Fruit fly (Drosophila melanogaster) whole organism, embryonic: ENCODE results near the gene dlg1.

Experiments used
- Ada2b ChIP-seq: fragments of 200-800 bp; sonication (Bioruptor generic); IDR thresholded peaks from 2 replicates; pipeline ENCODE4 v1.3.6; 2022; ENCODE audit warnings: missing biosample characterization, missing genetic modification characterization
- Bteb2 ChIP-seq: fragments of 200-800 bp; sonication (Bioruptor generic); optimal IDR thresholded peaks from 2 replicates; lab custom pipeline; 2016; ENCODE audit warnings: missing biosample characterization, missing genetic modification characterization
- C15 ChIP-seq: fragments of 200-800 bp; sonication (Bioruptor generic); IDR thresholded peaks from 3 replicates; pipeline ENCODE4 v1.3.6; 2022; ENCODE audit warnings: missing biosample characterization, missing genetic modification characterization
- CG10147 ChIP-seq: fragments of 200-800 bp; sonication (Bioruptor generic); optimal IDR thresholded peaks from 2 replicates; lab custom pipeline; 2019; ENCODE audit warnings: missing biosample characterization, mild to moderate bottlenecking, missing genetic modification characterization, moderate library complexity
- CG10543 ChIP-seq: fragments of 200-800 bp; sonication (Bioruptor generic); optimal IDR thresholded peaks from 3 replicates; lab custom pipeline; 2017; ENCODE audit warnings: missing biosample characterization, mild to moderate bottlenecking, missing genetic modification characterization, moderate library complexity
- CG11085 ChIP-seq: fragments of 200-800 bp; sonication (Bioruptor generic); IDR thresholded peaks from 2 replicates; pipeline ENCODE4 v1.3.6; 2022; ENCODE audit warnings: missing biosample characterization, missing genetic modification characterization
- CG11695 ChIP-seq: fragments of 200-800 bp; sonication (Bioruptor generic); IDR thresholded peaks from 3 replicates; pipeline ENCODE4 v1.3.6; 2022; ENCODE audit warnings: missing biosample characterization, missing genetic modification characterization
- CG12219 ChIP-seq: fragments of 200-800 bp; sonication (Bioruptor generic); optimal IDR thresholded peaks from 3 replicates; lab custom pipeline; 2018; ENCODE audit warnings: missing biosample characterization, mild to moderate bottlenecking, missing genetic modification characterization
- CG12769 ChIP-seq: fragments of 200-800 bp; sonication (Bioruptor generic); optimal IDR thresholded peaks from 2 replicates; lab custom pipeline; 2019; ENCODE audit warnings: missing biosample characterization, mild to moderate bottlenecking, missing genetic modification characterization, moderate library complexity
- CG13296 ChIP-seq: fragments of 200-800 bp; sonication (Bioruptor generic); optimal IDR thresholded peaks from 3 replicates; lab custom pipeline; 2018; ENCODE audit warnings: missing biosample characterization, mild to moderate bottlenecking, missing genetic modification characterization
- CG13424 ChIP-seq: fragments of 200-800 bp; sonication (Bioruptor generic); optimal IDR thresholded peaks from 2 replicates; lab custom pipeline; 2019; ENCODE audit warnings: missing biosample characterization, mild to moderate bottlenecking, missing genetic modification characterization, moderate library complexity
- CG14860 ChIP-seq: fragments of 200-800 bp; sonication (Bioruptor generic); IDR thresholded peaks from 3 replicates; pipeline ENCODE4 v1.3.6; 2022; ENCODE audit warnings: missing biosample characterization, missing genetic modification characterization; ENCODE audit not compliant: partially characterized antibody
- CG17186 ChIP-seq: fragments of 200-800 bp; sonication (Bioruptor generic); optimal IDR thresholded peaks from 3 replicates; lab custom pipeline; 2017; ENCODE audit warnings: missing biosample characterization, missing genetic modification reagents, missing genetic modification characterization
- CG17361 ChIP-seq: fragments of 200-800 bp; sonication (Bioruptor generic); IDR thresholded peaks from 3 replicates; pipeline ENCODE4 v1.3.6; 2022; ENCODE audit warnings: missing biosample characterization, missing genetic modification characterization
- CG18599 ChIP-seq: fragments of 200-800 bp; sonication (Bioruptor generic); optimal IDR thresholded peaks from 3 replicates; lab custom pipeline; 2017; ENCODE audit warnings: missing biosample characterization, missing genetic modification characterization, mild to moderate bottlenecking, moderate library complexity, missing genetic modification reagents
- CG18764 ChIP-seq: fragments of 200-800 bp; sonication (Bioruptor generic); optimal IDR thresholded peaks from 3 replicates; lab custom pipeline; 2016; ENCODE audit warnings: missing biosample characterization, missing genetic modification characterization
- CG2678 ChIP-seq: fragments of 200-800 bp; sonication (Bioruptor generic); optimal IDR thresholded peaks from 3 replicates; lab custom pipeline; 2019; ENCODE audit warnings: missing biosample characterization, mild to moderate bottlenecking, missing genetic modification characterization, moderate library complexity
- CG31224 ChIP-seq: fragments of 200-800 bp; sonication (Bioruptor generic); IDR thresholded peaks from 2 replicates; pipeline ENCODE4 v1.3.6; 2022; ENCODE audit warnings: missing biosample characterization, missing genetic modification characterization
- CG31365 ChIP-seq: fragments of 200-800 bp; sonication (Bioruptor generic); optimal IDR thresholded peaks from 2 replicates; lab custom pipeline; 2018; ENCODE audit warnings: missing biosample characterization, mild to moderate bottlenecking, missing genetic modification characterization
- CG32772 ChIP-seq: fragments of 200-800 bp; sonication (Bioruptor generic); IDR thresholded peaks from 2 replicates; pipeline ENCODE4 v1.3.6; 2022; ENCODE audit warnings: missing biosample characterization, missing genetic modification characterization
- CG3847 ChIP-seq: fragments of 200-800 bp; sonication (Bioruptor generic); IDR thresholded peaks from 2 replicates; pipeline ENCODE4 v1.3.6; 2022; ENCODE audit warnings: missing biosample characterization, missing genetic modification characterization
- CG4854 ChIP-seq: fragments of 200-800 bp; sonication (Bioruptor generic); optimal IDR thresholded peaks from 2 replicates; lab custom pipeline; 2016; ENCODE audit warnings: missing biosample characterization, missing genetic modification characterization, inconsistent platforms
- CG9876 ChIP-seq: fragments of 200-800 bp; sonication (Bioruptor generic); optimal IDR thresholded peaks from 2 replicates; lab custom pipeline; 2016; ENCODE audit warnings: missing biosample characterization, missing genetic modification characterization
- CoRest ChIP-seq: fragments of 200-800 bp; sonication (Bioruptor generic); optimal IDR thresholded peaks from 3 replicates; lab custom pipeline; 2018; ENCODE audit warnings: missing biosample characterization, mild to moderate bottlenecking, missing genetic modification characterization, moderate library complexity
- D19A ChIP-seq: fragments of 200-800 bp; optimal IDR thresholded peaks from 3 replicates; lab custom pipeline; 2019; ENCODE audit warnings: missing biosample characterization, mild to moderate bottlenecking, missing genetic modification characterization, moderate library complexity
- Dp ChIP-seq: fragments of 200-800 bp; sonication (Bioruptor generic); optimal IDR thresholded peaks from 2 replicates; lab custom pipeline; 2018; ENCODE audit warnings: missing biosample characterization, mild to moderate bottlenecking, missing genetic modification characterization, moderate library complexity
- E2f1 ChIP-seq: fragments of 200-800 bp; sonication (Bioruptor generic); IDR thresholded peaks from 2 replicates; pipeline ENCODE4 v1.3.6; 2022; ENCODE audit warnings: missing biosample characterization, missing genetic modification characterization
- Fer1 ChIP-seq: fragments of 200-800 bp; sonication (Bioruptor generic); optimal IDR thresholded peaks from 2 replicates; lab custom pipeline; 2017; ENCODE audit warnings: missing biosample characterization, mild to moderate bottlenecking, missing genetic modification characterization
- Fer2 ChIP-seq: fragments of 200-800 bp; sonication (Bioruptor generic); optimal IDR thresholded peaks from 2 replicates; lab custom pipeline; 2018; ENCODE audit warnings: missing biosample characterization, mild to moderate bottlenecking, missing genetic modification characterization, moderate library complexity
- GATAe ChIP-seq: fragments of 200-800 bp; sonication (Bioruptor generic); conservative IDR thresholded peaks from 2 replicates; pipeline ENCODE4 v1.3.6; 2022; ENCODE audit warnings: missing biosample characterization, missing genetic modification characterization
- Gug ChIP-seq: fragments of 200-800 bp; sonication (Bioruptor generic); IDR thresholded peaks from 4 replicates; pipeline ENCODE4 v1.3.6; 2022; ENCODE audit warnings: missing biosample characterization, missing genetic modification characterization
- Kr ChIP-seq: fragments of 200-800 bp; sonication (Bioruptor generic); optimal IDR thresholded peaks from 2 replicates; lab custom pipeline; 2017; ENCODE audit warnings: missing biosample characterization, mild to moderate bottlenecking, missing genetic modification characterization
- Mad ChIP-seq: fragments of 200-800 bp; sonication (Bioruptor generic); optimal IDR thresholded peaks from 2 replicates; lab custom pipeline; 2016; ENCODE audit warnings: missing biosample characterization, missing genetic modification characterization
- Med ChIP-seq: fragments of 200-800 bp; sonication (Bioruptor generic); peaks from one replicate; lab custom pipeline; 2016; ENCODE audit warnings: missing biosample characterization, missing genetic modification characterization, mild to moderate bottlenecking, inconsistent platforms, moderate library complexity
- Nf-YC ChIP-seq: fragments of 200-800 bp; optimal IDR thresholded peaks from 3 replicates; lab custom pipeline; 2019; ENCODE audit warnings: missing biosample characterization, mild to moderate bottlenecking, missing genetic modification characterization, moderate library complexity
- PHDP ChIP-seq: fragments of 200-800 bp; sonication (Bioruptor generic); optimal IDR thresholded peaks from 3 replicates; lab custom pipeline; 2018; ENCODE audit warnings: missing biosample characterization, mild to moderate bottlenecking, missing genetic modification characterization, moderate library complexity
- Ptx1 ChIP-seq: fragments of 200-800 bp; sonication (Bioruptor generic); IDR thresholded peaks from 2 replicates; pipeline ENCODE4 v1.3.6; 2022; ENCODE audit warnings: missing biosample characterization, missing genetic modification characterization
- Rfx ChIP-seq: fragments of 200-800 bp; sonication (Bioruptor generic); IDR thresholded peaks from 2 replicates; pipeline ENCODE4 v1.3.6; 2022; ENCODE audit warnings: missing biosample characterization, missing genetic modification characterization
- ase ChIP-seq: fragments of 200-800 bp; sonication (Bioruptor generic); IDR thresholded peaks from 3 replicates; pipeline ENCODE4 v1.3.6; 2022; ENCODE audit warnings: missing biosample characterization, missing genetic modification characterization
- bowl ChIP-seq: fragments of 200-800 bp; sonication (Bioruptor generic); IDR thresholded peaks from 2 replicates; pipeline ENCODE4 v1.3.6; 2022; ENCODE audit warnings: missing biosample characterization, missing genetic modification characterization
- cad ChIP-seq: fragments of >200 bp; optimal IDR thresholded peaks from 2 replicates; lab custom pipeline; 2017; ENCODE audit warnings: missing biosample characterization, missing genetic modification characterization
- cwo ChIP-seq: fragments of 200-800 bp; sonication (Bioruptor generic); optimal IDR thresholded peaks from 3 replicates; lab custom pipeline; 2017; ENCODE audit warnings: missing biosample characterization, missing genetic modification characterization, mild to moderate bottlenecking, moderate library complexity, missing genetic modification reagents
- dysf ChIP-seq: fragments of 200-800 bp; sonication (Bioruptor generic); IDR thresholded peaks from 3 replicates; pipeline ENCODE4 v1.3.6; 2022; ENCODE audit warnings: missing biosample characterization, missing genetic modification characterization
- gem ChIP-seq: fragments of 200-800 bp; sonication (Bioruptor generic); optimal IDR thresholded peaks from 2 replicates; lab custom pipeline; 2019; ENCODE audit warnings: missing biosample characterization, mild to moderate bottlenecking, missing genetic modification characterization, moderate library complexity
- lab ChIP-seq: fragments of 200-800 bp; sonication (Bioruptor generic); optimal IDR thresholded peaks from 3 replicates; lab custom pipeline; 2017; ENCODE audit warnings: missing biosample characterization, missing genetic modification characterization, mild to moderate bottlenecking, moderate library complexity, missing genetic modification reagents
- lmd ChIP-seq: fragments of 200-800 bp; sonication (Bioruptor generic); IDR thresholded peaks from 2 replicates; pipeline ENCODE4 v1.3.6; 2022; ENCODE audit warnings: missing biosample characterization, missing genetic modification characterization
- luna ChIP-seq: fragments of 200-800 bp; sonication (Bioruptor generic); optimal IDR thresholded peaks from 2 replicates; lab custom pipeline; 2016; ENCODE audit warnings: missing biosample characterization, missing genetic modification characterization
- nmo ChIP-seq: fragments of 200-800 bp; sonication (Bioruptor generic); optimal IDR thresholded peaks from 2 replicates; lab custom pipeline; 2018; ENCODE audit warnings: missing biosample characterization, mild to moderate bottlenecking, missing genetic modification characterization, moderate library complexity
- peb ChIP-seq: fragments of 200-800 bp; sonication (Bioruptor generic); IDR thresholded peaks from 2 replicates; pipeline ENCODE4 v1.3.6; 2022; ENCODE audit warnings: missing biosample characterization, missing genetic modification characterization
- ranshi ChIP-seq: fragments of 200-800 bp; sonication (Bioruptor generic); IDR thresholded peaks from 2 replicates; pipeline ENCODE4 v1.3.6; 2022; ENCODE audit warnings: missing biosample characterization, missing genetic modification characterization
- sens ChIP-seq: fragments of 200-800 bp; sonication (Bioruptor generic); peaks from one replicate; lab custom pipeline; 2016; ENCODE audit warnings: missing biosample characterization, missing genetic modification characterization
- ssp ChIP-seq: fragments of 200-800 bp; sonication (Bioruptor generic); IDR thresholded peaks from 2 replicates; pipeline ENCODE4 v1.3.6; 2022; ENCODE audit warnings: missing biosample characterization, missing genetic modification characterization
- stc ChIP-seq: fragments of 200-800 bp; sonication (Bioruptor generic); IDR thresholded peaks from 2 replicates; pipeline ENCODE4 v1.3.6; 2022; ENCODE audit warnings: missing biosample characterization, missing genetic modification characterization

The dlg1 gene

dm6 chrX:11378388-11378787 lies 8.9 kb downstream of the dlg1 start (continued):
- TF ChIP-seq CG9876 (no peak), Nf-YC (tag; lab: Kevin White, UChicago) (no peak), peb (GFP tag; lab: Robert Waterston, UW) (no peak), Dp (GFP tag; lab: Kevin White, UChicago) (no peak), CG14860 (no peak), CG32772 (GFP tag; lab: Robert Waterston, UW) (no peak), Fer1 (GFP tag; lab: Kevin White, UChicago) (peak; percentile 27), GATAe (GFP tag; lab: Robert Waterston, UW) (no peak), Med (GFP tag; lab: Kevin White, UChicago) (peak; percentile 7), PHDP (tag; lab: Kevin White, UChicago) (peak; percentile 13), CoRest (no peak), ssp (GFP tag; lab: Robert Waterston, UW) (no peak), CG17361 (GFP tag; lab: Robert Waterston, UW) (no peak), gem (tag; lab: Kevin White, UChicago) (no peak), bowl (GFP tag; lab: Robert Waterston, UW) (no peak), CG18599 (GFP tag; lab: Kevin White, UChicago) (peak; percentile 55), CG17186 (GFP tag; lab: Kevin White, UChicago) (no peak), CG31365 (tag; lab: Kevin White, UChicago) (no peak), CG10543 (GFP tag; lab: Kevin White, UChicago) (no peak), C15 (GFP tag; lab: Robert Waterston, UW) (no peak), stc (GFP tag; lab: Robert Waterston, UW) (no peak), lab (GFP tag; lab: Kevin White, UChicago) (peak; percentile 17), Mad (GFP tag; lab: Kevin White, UChicago) (no peak), Gug (GFP tag; lab: Robert Waterston, UW) (no peak), CG4854 (no peak), CG11085 (no peak), dysf (GFP tag; lab: Robert Waterston, UW) (no peak), cwo (peak; percentile 12), CG2678 (peak; percentile 23)

DNA sequence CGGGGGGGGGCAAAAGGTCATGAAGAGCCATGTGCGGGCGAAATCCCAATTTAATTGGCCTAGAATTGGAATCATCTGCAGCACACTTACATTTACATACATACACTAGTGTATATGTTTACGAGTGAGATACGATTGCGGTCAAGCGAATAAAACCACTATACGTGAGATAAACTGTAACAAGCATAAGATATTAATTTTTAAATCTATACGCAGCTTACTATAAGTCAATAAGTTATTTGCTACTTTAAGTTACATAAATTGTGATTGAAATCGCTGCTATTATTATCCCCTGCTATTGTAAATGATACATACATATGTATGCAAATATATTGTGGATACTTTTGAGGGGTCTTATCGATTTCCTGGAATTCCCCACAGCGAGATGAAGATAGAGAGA lies 9.7 kb downstream of the dlg1 start:
- no peak for TF ChIP-seq Kr (GFP tag; lab: Kevin White, UChicago)
- TF ChIP-seq lmd (GFP tag; lab: Robert Waterston, UW): peak; percentile 57
- no peak for TF ChIP-seq luna (GFP tag; lab: Kevin White, UChicago)
- TF ChIP-seq CG13296 (GFP tag; lab: Kevin White, UChicago): peak; percentile 51
- TF ChIP-seq ranshi (GFP tag; lab: Robert Waterston, UW): peak; percentile 54; the same call in 1 of the 2 replicates
- no peak for TF ChIP-seq cad
- peak; percentile 68 for TF ChIP-seq Ada2b (GFP tag; lab: Robert Waterston, UW)
- TF ChIP-seq CG13424 (tag; lab: Kevin White, UChicago): peak; percentile 63
- TF ChIP-seq ase (GFP tag; lab: Robert Waterston, UW): no peak
- TF ChIP-seq Rfx: peak; percentile 52; the same call in 1 of the 2 replicates
- no peak for TF ChIP-seq CG18764 (GFP tag; lab: Kevin White, UChicago)
- peak; percentile 56 for TF ChIP-seq Ptx1 (GFP tag; lab: Robert Waterston, UW)
- TF ChIP-seq CG12769 (tag; lab: Kevin White, UChicago): peak; percentile 80
- TF ChIP-seq Fer2 (tag; lab: Kevin White, UChicago): peak; percentile 29
- peak; percentile 54 for TF ChIP-seq sens (GFP tag; lab: Kevin White, UChicago)
- peak; percentile 45; the same call in 1 of the 2 replicates for TF ChIP-seq CG31224 (GFP tag; lab: Robert Waterston, UW)
- TF ChIP-seq Bteb2 (GFP tag; lab: Kevin White, UChicago): peak; percentile 6
- TF ChIP-seq nmo: peak; percentile 37
- TF ChIP-seq CoRest: peak; percentile 41
- TF ChIP-seq CG11695: peak; percentile 53; the same call in 1 of the 3 replicates
- TF ChIP-seq CG3847: peak; percentile 41
- TF ChIP-seq CG12219 (GFP tag; lab: Kevin White, UChicago): peak; percentile 19
- peak; percentile 43 for TF ChIP-seq CG10147
- peak; percentile 4 for TF ChIP-seq D19A (tag; lab: Kevin White, UChicago)
- peak; percentile 45 for TF ChIP-seq E2f1 (GFP tag; lab: Robert Waterston, UW)
